Fruit fly (Drosophila melanogaster): Measurements from ENCODE around the gene Edg84A.

The Edg84A gene

dm6 chr3R:6726119-6726518, 41.9 kb downstream of the Edg84A start (continued):
- TF ChIP-seq bbx (GFP tag; IDR thresholded peaks at IDR 0.05; ENCODE audit: partially characterized antibody) (no peak), MTF-1 (GFP tag; optimal IDR thresholded peaks at IDR 0.05; ENCODE audit: borderline replicate concordance) (no peak), CG7556 (GFP tag; optimal IDR thresholded peaks at IDR 0.05) (no peak), Jarid2 (GFP tag; optimal IDR thresholded peaks at IDR 0.05) (no peak), CG1792 (GFP tag; optimal IDR thresholded peaks at IDR 0.05) (no peak), p53 (GFP tag; optimal IDR thresholded peaks at IDR 0.05) (no peak), NK7.1 (GFP tag; optimal IDR thresholded peaks at IDR 0.05) (no peak), CG42726 (GFP tag; IDR thresholded peaks at IDR 0.05; ENCODE audit: partially characterized antibody) (no peak), Vsx1 (GFP tag; optimal IDR thresholded peaks at IDR 0.05) (no peak)

All from whole organism, embryonic.